Fruit fly (Drosophila melanogaster) whole organism, wandering third instar larva: Measurements from ENCODE around the gene Naa15-16.
A peak's percentile ranks its signal among the peaks of the same experiment; 100 is the strongest.

Experiments used
- Abd-B ChIP-seq: fragments of >200 bp; optimal IDR thresholded peaks from 2 replicates; lab custom pipeline; 2017; ENCODE audit warnings: missing biosample characterization, missing genetic modification characterization
- CG32264 ChIP-seq: fragments of 200-800 bp; sonication (Bioruptor generic); optimal IDR thresholded peaks from 2 replicates; lab custom pipeline; 2016; ENCODE audit warnings: missing biosample characterization, missing genetic modification characterization
- CG9705 ChIP-seq: fragments of 200-800 bp; sonication (Bioruptor generic); optimal IDR thresholded peaks from 2 replicates; lab custom pipeline; 2018; ENCODE audit warnings: missing biosample characterization, mild to moderate bottlenecking, missing genetic modification characterization
- CrebA ChIP-seq: fragments of 200-800 bp; sonication (Bioruptor generic); optimal IDR thresholded peaks from 2 replicates; lab custom pipeline; 2016; ENCODE audit warnings: missing biosample characterization, mild to moderate bottlenecking, missing genetic modification characterization, borderline replicate concordance
- Dfd ChIP-seq: fragments of >200 bp; optimal IDR thresholded peaks from 2 replicates; lab custom pipeline; 2017; ENCODE audit warnings: missing biosample characterization, missing genetic modification characterization
- Dif ChIP-seq: fragments of 200-275, 200-300 bp; sonication (Bioruptor generic); optimal IDR thresholded peaks from 2 replicates; lab custom pipeline; 2018; ENCODE audit warnings: missing biosample characterization, missing genetic modification characterization; ENCODE audit not compliant: partially characterized antibody
- GATAd ChIP-seq: sonication (Bioruptor generic); optimal IDR thresholded peaks from 2 replicates; lab custom pipeline; 2016; ENCODE audit warnings: missing biosample characterization, missing genetic modification characterization
- HLH106 ChIP-seq: fragments of 200-800 bp; optimal IDR thresholded peaks from 3 replicates; lab custom pipeline; 2019; ENCODE audit warnings: missing biosample characterization, mild to moderate bottlenecking, missing genetic modification characterization, moderate library complexity
- Hr78 ChIP-seq: fragments of >200 bp; optimal IDR thresholded peaks from 2 replicates; lab custom pipeline; 2017; ENCODE audit warnings: missing biosample characterization, missing genetic modification characterization
- Hr83 ChIP-seq: fragments of 200-300 bp; sonication (Bioruptor generic); optimal IDR thresholded peaks from 2 replicates; lab custom pipeline; 2016; ENCODE audit warnings: missing biosample characterization, mild to moderate bottlenecking, missing genetic modification characterization, moderate library complexity; ENCODE audit not compliant: poor library complexity, severe bottlenecking
- Jra ChIP-seq: sonication (Bioruptor generic); optimal IDR thresholded peaks from 2 replicates; lab custom pipeline; 2016; ENCODE audit warnings: missing biosample characterization, missing genetic modification characterization
- Mio ChIP-seq: sonication (Bioruptor generic); optimal IDR thresholded peaks from 2 replicates; lab custom pipeline; 2016; ENCODE audit warnings: missing biosample characterization, missing genetic modification characterization
- Myc ChIP-seq: fragments of >200 bp; optimal IDR thresholded peaks from 2 replicates; lab custom pipeline; 2017
- N ChIP-seq: fragments of >200 bp; optimal IDR thresholded peaks from 2 replicates; lab custom pipeline; 2018; ENCODE audit warnings: missing biosample characterization, missing external identifiers, missing genetic modification characterization
- OdsH ChIP-seq: fragments of 200-800 bp; sonication (Bioruptor generic); optimal IDR thresholded peaks from 2 replicates; lab custom pipeline; 2016; ENCODE audit warnings: missing biosample characterization, mild to moderate bottlenecking, missing genetic modification characterization
- Rel ChIP-seq, 2 experiments: fragments of 200-800 bp; sonication (Bioruptor generic) in 1 of 2; optimal IDR thresholded peaks; 2 replicates in 1 of 2; 3 replicates in 1 of 2; lab custom pipeline; 2016 to 2019; ENCODE audit warnings: mild to moderate bottlenecking in 2 of 2, missing biosample characterization in 2 of 2, missing genetic modification characterization in 2 of 2, moderate library complexity in 1 of 2
- Sp1 ChIP-seq: fragments of 200-800 bp; sonication (Bioruptor generic); optimal IDR thresholded peaks from 3 replicates; lab custom pipeline; 2019; ENCODE audit warnings: missing biosample characterization, mild to moderate bottlenecking, missing genetic modification characterization, moderate library complexity
- Vsx2 ChIP-seq: fragments of 200-300, 225-300 bp; sonication (Bioruptor generic); optimal IDR thresholded peaks from 2 replicates; lab custom pipeline; 2018; ENCODE audit warnings: missing biosample characterization, missing genetic modification characterization; ENCODE audit not compliant: partially characterized antibody
- br ChIP-seq: fragments of 200-800 bp; sonication (Bioruptor generic); optimal IDR thresholded peaks from 2 replicates; lab custom pipeline; 2016; ENCODE audit warnings: missing biosample characterization, missing genetic modification characterization
- brk ChIP-seq: fragments of 200-800 bp; sonication (Bioruptor generic); optimal IDR thresholded peaks from 2 replicates; lab custom pipeline; 2016; ENCODE audit warnings: missing biosample characterization, mild to moderate bottlenecking, missing genetic modification characterization
- dl ChIP-seq, 2 experiments: fragments of 175-275, 200-275 bp in 1 of 2; fragments of 200-275 bp in 1 of 2; sonication (Bioruptor generic); optimal IDR thresholded peaks; lab custom pipeline; 2018; ENCODE audit warnings: mild to moderate bottlenecking in 2 of 2, missing biosample characterization in 2 of 2, missing genetic modification characterization in 2 of 2, moderate library complexity in 2 of 2; ENCODE audit not compliant: partially characterized antibody in 2 of 2, insufficient read depth in 1 of 2
- dmrt93B ChIP-seq: fragments of 200-800 bp; sonication (Bioruptor generic); optimal IDR thresholded peaks from 2 replicates; lab custom pipeline; 2018; ENCODE audit warnings: missing biosample characterization, mild to moderate bottlenecking, missing genetic modification characterization
- dsf ChIP-seq: sonication (Bioruptor generic); optimal IDR thresholded peaks from 2 replicates; lab custom pipeline; 2016; ENCODE audit warnings: missing biosample characterization, missing genetic modification characterization, borderline replicate concordance
- ey ChIP-seq: fragments of 200-800 bp; sonication (Bioruptor generic); optimal IDR thresholded peaks from 2 replicates; lab custom pipeline; 2016; ENCODE audit warnings: missing biosample characterization, missing genetic modification characterization
- foxo ChIP-seq, 2 experiments: fragments of 200-800 bp; sonication (Bioruptor generic); optimal IDR thresholded peaks; 2 replicates in 1 of 2; 3 replicates in 1 of 2; lab custom pipeline; 2016 to 2017; ENCODE audit warnings: missing biosample characterization in 2 of 2, missing genetic modification characterization in 2 of 2
- fru ChIP-seq: fragments of 200-800 bp; sonication (Bioruptor generic); optimal IDR thresholded peaks from 3 replicates; lab custom pipeline; 2016; ENCODE audit warnings: missing biosample characterization, mild to moderate bottlenecking, missing genetic modification characterization
- h ChIP-seq: fragments of 200-800 bp; sonication (Bioruptor generic); optimal IDR thresholded peaks from 3 replicates; lab custom pipeline; 2016; ENCODE audit warnings: missing biosample characterization, mild to moderate bottlenecking, missing genetic modification characterization
- jim ChIP-seq: fragments of 175-275, 200-325 bp; sonication (Bioruptor generic); optimal IDR thresholded peaks from 2 replicates; lab custom pipeline; 2016; ENCODE audit warnings: missing biosample characterization, mild to moderate bottlenecking, missing genetic modification characterization
- lola ChIP-seq: fragments of >200 bp; optimal IDR thresholded peaks from 2 replicates; lab custom pipeline; 2017; ENCODE audit warnings: missing biosample characterization, missing genetic modification characterization
- pan ChIP-seq: fragments of >200 bp; optimal IDR thresholded peaks from 2 replicates; lab custom pipeline; 2017
- psq ChIP-seq: fragments of 200-800 bp; sonication (Bioruptor generic); optimal IDR thresholded peaks from 3 replicates; lab custom pipeline; 2017; ENCODE audit warnings: missing biosample characterization, mild to moderate bottlenecking, missing genetic modification characterization, moderate library complexity
- rgr ChIP-seq: fragments of 200-800 bp; sonication (Bioruptor generic); optimal IDR thresholded peaks from 3 replicates; lab custom pipeline; 2016; ENCODE audit warnings: missing biosample characterization, mild to moderate bottlenecking, missing genetic modification characterization
- sage ChIP-seq: fragments of 200-800 bp; sonication (Bioruptor generic); optimal IDR thresholded peaks from 2 replicates; lab custom pipeline; 2016; ENCODE audit warnings: missing biosample characterization, mild to moderate bottlenecking, missing genetic modification characterization
- sv ChIP-seq: fragments of 200-800 bp; sonication (Bioruptor generic); optimal IDR thresholded peaks from 3 replicates; lab custom pipeline; 2016; ENCODE audit warnings: missing biosample characterization, missing genetic modification characterization
- tai ChIP-seq: sonication (Bioruptor generic); optimal IDR thresholded peaks from 2 replicates; lab custom pipeline; 2016; ENCODE audit warnings: missing biosample characterization, missing genetic modification characterization
- usp ChIP-seq: fragments of >200 bp; optimal IDR thresholded peaks from 2 replicates; lab custom pipeline; 2017; ENCODE audit warnings: missing biosample characterization, missing genetic modification characterization
- woc ChIP-seq: sonication (Bioruptor generic); optimal IDR thresholded peaks from 2 replicates; lab custom pipeline; 2016; ENCODE audit warnings: missing biosample characterization, mild to moderate bottlenecking, missing genetic modification characterization

Naa15-16 gene

DNA sequence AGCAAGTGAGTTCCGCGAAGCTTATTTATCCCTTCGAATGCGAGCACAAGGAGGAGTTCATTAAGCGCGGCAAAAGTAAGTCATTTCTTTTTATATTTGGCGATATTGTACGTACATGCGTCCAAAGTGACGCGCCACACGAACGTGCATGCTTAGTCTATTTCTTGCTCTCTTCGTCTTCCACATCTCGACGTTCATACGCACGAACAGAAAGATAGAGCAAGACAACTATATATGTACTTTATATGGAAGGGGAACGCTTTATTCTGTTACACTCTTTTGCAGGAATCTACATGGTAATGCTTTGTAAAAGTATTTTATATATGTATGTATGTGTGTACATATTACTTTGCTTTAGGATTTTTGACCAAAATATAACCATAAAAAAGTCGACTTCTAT lies 30.4 kb downstream of the Naa15-16 start:
- no peak for TF ChIP-seq Dfd (GFP tag; lab: Kevin White, UChicago)
- no peak for TF ChIP-seq CG32264
- no peak for TF ChIP-seq CG9705 (GFP tag; lab: Kevin White, UChicago)
- TF ChIP-seq N: no peak
- TF ChIP-seq HLH106 (tag; lab: Kevin White, UChicago): no peak
- no peak for TF ChIP-seq lola (GFP tag; lab: Kevin White, UChicago)
- TF ChIP-seq dl (GFP tag; optimal IDR thresholded peaks at IDR 0.05; lab: Kevin White, UChicago; ENCODE audit: insufficient read depth in 1 of 2, partially characterized antibody in 2 of 2): no peak

DNA sequence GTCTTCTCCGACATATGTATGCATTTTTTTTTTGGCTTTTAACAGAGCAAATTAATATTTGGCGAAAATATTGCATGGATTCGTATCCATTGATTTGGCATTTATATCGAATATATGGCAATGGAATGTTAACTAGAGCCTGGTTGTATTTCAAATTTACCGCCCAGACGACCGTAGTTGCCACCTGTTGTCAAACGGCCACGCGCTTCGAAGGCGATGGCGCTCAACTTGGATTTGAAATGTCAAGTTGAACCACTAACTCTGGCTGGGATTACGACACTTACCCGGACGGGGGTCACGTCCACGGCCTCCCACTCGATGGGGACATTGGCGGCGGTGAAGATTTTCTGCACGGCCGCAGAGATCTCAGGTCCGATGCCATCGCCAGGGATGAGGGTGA lies 40.6 kb downstream of the Naa15-16 start:
- TF ChIP-seq Rel (GFP tag; optimal IDR thresholded peaks at IDR 0.05; lab: Kevin White, UChicago) (no peak), Rel (tag; optimal IDR thresholded peaks at IDR 0.05; lab: Kevin White, UChicago) (no peak), OdsH (GFP tag; lab: Kevin White, UChicago) (no peak), foxo (GFP tag; optimal IDR thresholded peaks at IDR 0.05; lab: Kevin White, UChicago) (no peak), br (no peak), dl (GFP tag; optimal IDR thresholded peaks at IDR 0.05; lab: Kevin White, UChicago; ENCODE audit: insufficient read depth in 1 of 2, partially characterized antibody in 2 of 2) (no peak), ey (GFP tag; lab: Kevin White, UChicago) (no peak)

DNA sequence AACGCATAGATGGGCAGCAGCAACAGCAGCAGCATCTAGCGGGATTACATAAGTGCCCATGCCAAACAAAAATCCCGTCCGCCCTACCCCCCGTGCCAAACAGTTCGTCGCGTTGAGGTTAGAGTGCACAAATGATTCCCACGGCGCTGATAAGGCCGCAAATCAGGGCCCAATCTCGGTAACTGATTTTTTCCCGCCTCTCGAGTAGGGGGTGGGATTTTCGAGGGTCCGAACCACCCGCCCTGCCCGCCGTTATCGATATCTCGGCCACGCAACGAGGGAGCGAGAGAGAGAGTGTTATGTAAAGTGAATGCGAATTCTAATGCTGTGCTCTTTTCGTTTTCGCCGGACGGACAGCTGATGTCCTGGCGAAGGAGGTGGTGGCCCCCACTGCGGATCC lies 41.1 kb downstream of the Naa15-16 start:
- TF ChIP-seq sage: no peak
- TF ChIP-seq dsf: no peak
- TF ChIP-seq N: no peak
- TF ChIP-seq jim: no peak
- TF ChIP-seq sv (GFP tag; lab: Kevin White, UChicago): no peak
- TF ChIP-seq HLH106 (tag; lab: Kevin White, UChicago): no peak
- TF ChIP-seq dl (GFP tag; optimal IDR thresholded peaks at IDR 0.05; lab: Kevin White, UChicago; ENCODE audit: insufficient read depth in 1 of 2, partially characterized antibody in 2 of 2): no peak
- no peak for TF ChIP-seq Mio (GFP tag; lab: Kevin White, UChicago)
- no peak for TF ChIP-seq foxo (GFP tag; optimal IDR thresholded peaks at IDR 0.05; lab: Kevin White, UChicago)
- no peak for TF ChIP-seq Hr83 (GFP tag; lab: Kevin White, UChicago)
- no peak for TF ChIP-seq CG9705 (GFP tag; lab: Kevin White, UChicago)
- TF ChIP-seq Dfd (GFP tag; lab: Kevin White, UChicago): no peak
- no peak for TF ChIP-seq CG32264
- no peak for TF ChIP-seq Rel (GFP tag; optimal IDR thresholded peaks at IDR 0.05; lab: Kevin White, UChicago)
- TF ChIP-seq Rel (tag; optimal IDR thresholded peaks at IDR 0.05; lab: Kevin White, UChicago): no peak
- no peak for TF ChIP-seq Dif
- TF ChIP-seq pan (lab: Kevin White, UChicago): no peak
- TF ChIP-seq CrebA (GFP tag; lab: Kevin White, UChicago): no peak
- no peak for TF ChIP-seq Abd-B (GFP tag; lab: Kevin White, UChicago)
- TF ChIP-seq OdsH (GFP tag; lab: Kevin White, UChicago): no peak

DNA sequence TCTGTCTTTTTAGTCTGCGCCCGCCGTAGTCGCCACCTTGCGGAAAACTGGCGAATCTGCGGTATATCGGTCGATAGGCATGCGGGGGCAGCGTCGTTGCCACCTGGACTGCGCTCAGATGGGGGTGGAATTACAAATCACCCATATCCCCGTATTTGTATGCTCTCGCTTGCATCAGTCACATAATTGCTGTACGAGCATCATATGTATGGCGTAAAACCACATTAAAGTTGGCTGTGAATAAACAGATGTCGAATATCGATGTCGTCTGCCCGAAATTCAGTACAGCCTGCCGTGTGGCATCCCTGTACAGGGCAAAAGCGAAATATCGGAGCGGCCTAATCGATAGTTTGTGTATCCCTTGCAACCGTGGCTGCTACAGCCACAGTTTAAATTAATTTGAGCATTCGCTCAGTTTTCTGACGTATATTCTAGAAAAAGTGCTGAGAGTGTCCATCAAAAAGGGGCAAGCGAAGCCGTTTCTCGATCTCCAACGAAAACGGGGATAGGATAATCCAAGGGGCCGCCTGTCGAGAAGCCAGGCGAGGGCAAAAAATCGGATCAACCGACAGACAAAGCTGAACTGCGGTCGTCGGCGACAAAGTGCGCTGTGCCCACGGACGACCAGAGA lies 42.1 kb downstream of the Naa15-16 start, which contains the start of the genes Idh3a and CoRest:
Gene Idh3a (minus strand): TSS at position 58 of the 631 bp plus-strand sequence.
Gene CoRest (plus strand): TSS at position 177 of the 631 bp plus-strand sequence.
- TF ChIP-seq lola (GFP tag; lab: Kevin White, UChicago) (no peak), dsf (no peak), pan (lab: Kevin White, UChicago) (no peak), CG32264 (no peak), GATAd (no peak), tai (GFP tag; lab: Kevin White, UChicago) (no peak), h (GFP tag; lab: Kevin White, UChicago) (no peak), Hr83 (GFP tag; lab: Kevin White, UChicago) (no peak), jim (no peak), OdsH (GFP tag; lab: Kevin White, UChicago) (no peak), Abd-B (GFP tag; lab: Kevin White, UChicago) (no peak), fru (GFP tag; lab: Kevin White, UChicago) (no peak), N (no peak), br (no peak), Hr78 (GFP tag; lab: Kevin White, UChicago) (no peak), Rel (GFP tag; optimal IDR thresholded peaks at IDR 0.05; lab: Kevin White, UChicago) (no peak), Rel (tag; optimal IDR thresholded peaks at IDR 0.05; lab: Kevin White, UChicago) (peak; percentile 12), usp (no peak), woc (GFP tag; lab: Kevin White, UChicago) (no peak), psq (GFP tag; lab: Kevin White, UChicago) (no peak), Sp1 (no peak), Dif (no peak), sv (GFP tag; lab: Kevin White, UChicago) (no peak), brk (GFP tag; lab: Kevin White, UChicago) (no peak), foxo (GFP tag; optimal IDR thresholded peaks at IDR 0.05; lab: Kevin White, UChicago) (peak in 1 of 2 experiments; percentile 28), rgr (no peak), Jra (no peak), ey (GFP tag; lab: Kevin White, UChicago) (no peak), dmrt93B (GFP tag; lab: Kevin White, UChicago) (no peak), Dfd (GFP tag; lab: Kevin White, UChicago) (no peak), CG9705 (GFP tag; lab: Kevin White, UChicago) (peak; percentile 33), dl (GFP tag; optimal IDR thresholded peaks at IDR 0.05; lab: Kevin White, UChicago; ENCODE audit: insufficient read depth in 1 of 2, partially characterized antibody in 2 of 2) (no peak), Myc (lab: Kevin White, UChicago) (peak; percentile 53), Vsx2 (GFP tag; lab: Kevin White, UChicago) (no peak), CrebA (GFP tag; lab: Kevin White, UChicago) (no peak), HLH106 (tag; lab: Kevin White, UChicago) (peak; percentile 42), sage (no peak), Mio (GFP tag; lab: Kevin White, UChicago) (no peak)
